Worm (Caenorhabditis elegans) whole organism, L1 larva: ENCODE results near the gene hsp-1.

Experiments
- F16B12.6 ChIP-seq: fragments of 150-350 bp; optimal IDR thresholded peaks from 2 replicates; lab custom pipeline; 2014; ENCODE audit warnings: missing biosample characterization, missing genetic modification characterization
- Y116A8C.19 ChIP-seq: sonication (generic microtip); optimal IDR thresholded peaks from 2 replicates; lab custom pipeline; 2016; ENCODE audit warnings: missing compliant biosample characterization, missing genetic modification characterization, borderline replicate concordance
- alr-1 ChIP-seq: fragments of 200-800 bp; sonication (Bioruptor generic); optimal IDR thresholded peaks from 2 replicates; lab custom pipeline; 2018; ENCODE audit warnings: borderline replicate concordance, mild to moderate bottlenecking, missing genetic modification characterization, missing compliant biosample characterization
- ama-1 ChIP-seq: fragments of 150-350 bp; optimal IDR thresholded peaks from 2 replicates; lab custom pipeline; 2014
- blmp-1 ChIP-seq: fragments of 150-350 bp; optimal IDR thresholded peaks from 2 replicates; lab custom pipeline; 2014; ENCODE audit warnings: missing biosample characterization, missing genetic modification characterization
- ceh-8 ChIP-seq: fragments of 200-800 bp; sonication (Bioruptor generic); optimal IDR thresholded peaks from 2 replicates; lab custom pipeline; 2018; ENCODE audit warnings: mild to moderate bottlenecking, missing genetic modification characterization, moderate library complexity, missing compliant biosample characterization
- ceh-82 ChIP-seq, 3 experiments: fragments of 150-350 bp in 1 of 3; sonication (generic microtip) in 2 of 3; optimal IDR thresholded peaks; 2 replicates each; lab custom pipeline; 2014 to 2017; ENCODE audit warnings: missing biosample characterization in 3 of 3, missing genetic modification characterization in 3 of 3
- dpl-1 ChIP-seq, 3 experiments: fragments of 150-350 bp in 2 of 3; sonication (generic microtip) in 1 of 3; optimal IDR thresholded peaks; 2 replicates each; lab custom pipeline; 2014 to 2017; ENCODE audit warnings: missing biosample characterization in 3 of 3, missing genetic modification characterization in 3 of 3, missing genetic modification reagents in 3 of 3
- dsc-1 ChIP-seq: sonication (generic microtip); optimal IDR thresholded peaks from 2 replicates; lab custom pipeline; 2016; ENCODE audit warnings: mild to moderate bottlenecking, missing genetic modification characterization, missing compliant biosample characterization
- efl-1 ChIP-seq, 4 experiments: fragments of 150-350 bp; optimal IDR thresholded peaks in 3 of 4; peaks in 1 of 4; 1 replicate in 1 of 4; 2 replicates in 3 of 4; lab custom pipeline; 2014; ENCODE audit warnings: missing biosample characterization in 2 of 4, missing genetic modification characterization in 2 of 4, missing genetic modification reagents in 2 of 4
- egl-27 ChIP-seq, 2 experiments: fragments of 150-350 bp in 1 of 2; sonication (generic microtip); optimal IDR thresholded peaks; 3 replicates each; lab custom pipeline; 2017 to 2018; ENCODE audit warnings: missing biosample characterization in 2 of 2, missing genetic modification characterization in 2 of 2, missing genetic modification reagents in 2 of 2
- elt-3 ChIP-seq, 6 experiments: fragments of 150-350 bp in 1 of 6; sonication (generic microtip); optimal IDR thresholded peaks; 2 replicates each; lab custom pipeline; 2017 to 2018; ENCODE audit warnings: missing biosample characterization in 6 of 6, missing genetic modification characterization in 6 of 6, inconsistent platforms in 1 of 6
- hlh-17 ChIP-seq: fragments of 200-800 bp; sonication (Bioruptor generic); optimal IDR thresholded peaks from 2 replicates; lab custom pipeline; 2018; ENCODE audit warnings: missing genetic modification characterization, mild to moderate bottlenecking, missing compliant biosample characterization, moderate library complexity, borderline replicate concordance
- hpl-2 ChIP-seq: fragments of 150-350 bp; optimal IDR thresholded peaks from 2 replicates; lab custom pipeline; 2014; ENCODE audit warnings: missing biosample characterization, missing genetic modification reagents, missing genetic modification characterization
- lin-14 ChIP-seq: fragments of 200-800 bp; sonication (Bioruptor generic); optimal IDR thresholded peaks from 2 replicates; lab custom pipeline; 2018; ENCODE audit warnings: mild to moderate bottlenecking, missing genetic modification characterization, moderate library complexity, missing compliant biosample characterization
- lin-15B ChIP-seq: fragments of 150-350 bp; sonication (generic microtip); optimal IDR thresholded peaks from 3 replicates; lab custom pipeline; 2014; ENCODE audit warnings: missing biosample characterization, missing genetic modification characterization
- lin-35 ChIP-seq, 2 experiments: fragments of 150-350 bp; optimal IDR thresholded peaks; 2 replicates each; lab custom pipeline; 2014; ENCODE audit warnings: missing biosample characterization in 2 of 2, missing genetic modification characterization in 2 of 2, missing genetic modification reagents in 2 of 2
- mdl-1 ChIP-seq, 2 experiments: fragments of 150-350 bp; optimal IDR thresholded peaks; 2 replicates each; lab custom pipeline; 2014 to 2017; ENCODE audit warnings: missing biosample characterization in 2 of 2, missing genetic modification characterization in 2 of 2, inconsistent platforms in 1 of 2
- mef-2 ChIP-seq: fragments of 150-350 bp; optimal IDR thresholded peaks from 2 replicates; lab custom pipeline; 2014; ENCODE audit warnings: missing biosample characterization, missing genetic modification characterization
- mep-1 ChIP-seq: fragments of 150-350 bp; optimal IDR thresholded peaks from 2 replicates; lab custom pipeline; 2014; ENCODE audit warnings: missing biosample characterization, missing genetic modification characterization
- nhr-20 ChIP-seq: sonication (generic microtip); optimal IDR thresholded peaks from 2 replicates; lab custom pipeline; 2016; ENCODE audit warnings: mild to moderate bottlenecking, missing genetic modification characterization, missing compliant biosample characterization
- nhr-237 ChIP-seq: fragments of 150-350 bp; optimal IDR thresholded peaks from 2 replicates; lab custom pipeline; 2014; ENCODE audit warnings: missing biosample characterization, missing genetic modification characterization
- nhr-28 ChIP-seq: fragments of 150-350 bp; optimal IDR thresholded peaks from 2 replicates; lab custom pipeline; 2014; ENCODE audit warnings: missing biosample characterization, missing genetic modification characterization
- nhr-47 ChIP-seq: sonication (generic microtip); optimal IDR thresholded peaks from 2 replicates; lab custom pipeline; 2016; ENCODE audit warnings: mild to moderate bottlenecking, missing genetic modification characterization, moderate library complexity, missing compliant biosample characterization
- nhr-71 ChIP-seq: sonication (generic microtip); optimal IDR thresholded peaks from 2 replicates; lab custom pipeline; 2016; ENCODE audit warnings: mild to moderate bottlenecking, missing genetic modification characterization, moderate library complexity, missing compliant biosample characterization
- nhr-84 ChIP-seq: sonication (generic microtip); optimal IDR thresholded peaks from 2 replicates; lab custom pipeline; 2017; ENCODE audit warnings: missing biosample characterization, missing genetic modification characterization
- nhr-85 ChIP-seq: sonication (generic microtip); peaks from one replicate; lab custom pipeline; 2016; ENCODE audit warnings: missing genetic modification characterization, inconsistent platforms, missing compliant biosample characterization
- skn-1 ChIP-seq: fragments of 150-350 bp; optimal IDR thresholded peaks from 2 replicates; lab custom pipeline; 2014; ENCODE audit warnings: missing biosample characterization, missing genetic modification characterization
- snu-23 ChIP-seq: sonication (generic microtip); optimal IDR thresholded peaks from 2 replicates; lab custom pipeline; 2016; ENCODE audit warnings: missing genetic modification characterization, missing compliant biosample characterization
- sox-4 ChIP-seq: sonication (generic microtip); optimal IDR thresholded peaks from 2 replicates; lab custom pipeline; 2016; ENCODE audit warnings: missing genetic modification characterization, missing compliant biosample characterization
- swsn-7 ChIP-seq: sonication (generic microtip); optimal IDR thresholded peaks from 2 replicates; lab custom pipeline; 2016; ENCODE audit warnings: missing genetic modification characterization, missing compliant biosample characterization
- unc-62 ChIP-seq: fragments of 150-350 bp; optimal IDR thresholded peaks from 2 replicates; lab custom pipeline; 2014; ENCODE audit warnings: missing biosample characterization, missing genetic modification reagents, missing genetic modification characterization
- zip-4 ChIP-seq: fragments of 200-800 bp; sonication (Bioruptor generic); optimal IDR thresholded peaks from 2 replicates; lab custom pipeline; 2018; ENCODE audit warnings: mild to moderate bottlenecking, missing genetic modification characterization, moderate library complexity, missing compliant biosample characterization
- ztf-11 ChIP-seq, 2 experiments: sonication (generic microtip); optimal IDR thresholded peaks; 2 replicates each; lab custom pipeline; 2016 to 2017; ENCODE audit warnings: missing genetic modification characterization in 2 of 2, missing biosample characterization in 1 of 2, missing compliant biosample characterization in 1 of 2

hsp-1 gene

DNA sequence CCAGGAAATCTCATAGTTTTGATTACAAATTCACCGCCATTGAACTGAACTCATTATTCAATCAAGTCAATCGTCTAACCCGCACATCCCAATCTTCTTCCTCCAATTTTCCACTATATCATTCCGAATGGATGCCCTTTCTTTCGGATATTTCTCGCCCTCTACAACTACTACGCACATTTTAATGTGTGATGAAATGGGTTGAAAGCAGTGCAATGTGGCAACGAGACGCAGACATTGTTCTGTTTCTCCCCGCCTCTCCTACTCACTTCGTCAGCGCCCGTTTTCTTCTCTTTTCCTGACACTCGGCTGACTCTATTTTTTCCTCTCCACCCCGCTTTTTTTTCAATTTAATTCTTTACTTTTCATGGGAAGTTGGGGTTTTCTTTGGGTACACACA, 10.1 kb upstream of the hsp-1 start (continued):
- no peak for TF ChIP-seq ztf-11 (tag; optimal IDR thresholded peaks at IDR 0.05; lab: Kevin White, UChicago)
- no peak for TF ChIP-seq sox-4 (tag; lab: Kevin White, UChicago)
- no peak for TF ChIP-seq mdl-1 (tag; optimal IDR thresholded peaks at IDR 0.05; lab: Kevin White, UChicago)
- peak; percentile 82 for TF ChIP-seq mep-1 (tag; lab: Kevin White, UChicago)
- no peak for TF ChIP-seq hpl-2
- TF ChIP-seq dpl-1 (GFP tag; optimal IDR thresholded peaks at IDR 0.05; lab: Kevin White, UChicago): peak in 1 of 3 experiments; percentile 34
- TF ChIP-seq nhr-71 (tag; lab: Kevin White, UChicago): peak; percentile 53
- TF ChIP-seq elt-3 (tag; optimal IDR thresholded peaks at IDR 0.05; lab: Kevin White, UChicago): no peak
- peak; percentile 0 to 64 (median 11) for TF ChIP-seq ceh-82 (tag; optimal IDR thresholded peaks at IDR 0.05; lab: Kevin White, UChicago)
- peak; percentile 46 for TF ChIP-seq swsn-7 (tag; lab: Kevin White, UChicago)
- peak; percentile 38 for TF ChIP-seq nhr-47 (tag; lab: Kevin White, UChicago)
- TF ChIP-seq ama-1 (lab: Kevin White, UChicago): no peak
- no peak for TF ChIP-seq nhr-237 (tag; lab: Kevin White, UChicago)
- no peak for TF ChIP-seq Y116A8C.19 (tag; lab: Kevin White, UChicago)
- TF ChIP-seq ceh-8 (GFP tag; lab: Kevin White, UChicago): no peak
- TF ChIP-seq snu-23 (GFP tag; lab: Kevin White, UChicago): peak; percentile 64
- peak; percentile 10 for TF ChIP-seq dsc-1
- no peak for TF ChIP-seq egl-27 (tag; optimal IDR thresholded peaks at IDR 0.05; lab: Kevin White, UChicago)
- TF ChIP-seq skn-1 (tag; lab: Kevin White, UChicago): peak; percentile 63
- peak; percentile 1 for TF ChIP-seq nhr-20 (tag; lab: Kevin White, UChicago)
- TF ChIP-seq lin-35 (GFP tag; optimal IDR thresholded peaks at IDR 0.05; lab: Kevin White, UChicago): peak; percentile 32 to 39

DNA sequence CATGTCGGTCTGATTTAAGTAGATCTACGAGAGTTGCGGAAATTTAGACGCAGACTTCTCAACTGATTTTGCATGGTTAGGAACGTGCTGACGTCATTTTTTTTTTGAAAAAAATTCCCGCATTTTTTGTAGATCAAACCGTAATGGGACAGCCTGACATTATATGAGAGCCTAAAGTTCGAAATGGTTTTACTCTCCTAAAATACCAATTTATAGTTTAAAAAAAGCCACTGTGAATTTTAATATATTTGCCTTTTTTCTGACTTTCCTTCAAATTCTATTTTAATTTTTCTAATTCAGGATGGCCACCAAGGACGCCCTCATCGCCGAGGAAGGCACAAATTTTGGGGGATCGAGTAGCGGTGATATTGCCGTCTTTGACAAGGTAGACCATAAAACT, 9.7 kb upstream of the hsp-1 start, which contains the start of gene atgp-1:
Gene atgp-1, plus strand, starts transcription at position 301 of the 400 bp plus-strand sequence.
- TF ChIP-seq nhr-85 (tag; lab: Kevin White, UChicago) (peak; percentile 63), lin-15B (tag; lab: Kevin White, UChicago) (no peak)

- peak; percentile 12 for TF ChIP-seq blmp-1 (tag; lab: Kevin White, UChicago)
- no peak for TF ChIP-seq hlh-17
- no peak for TF ChIP-seq unc-62 (GFP tag; lab: Kevin White, UChicago)
Measured at ce11 chrIV:17269702-17270101, 9.1 kb upstream of the hsp-1 start.

- TF ChIP-seq F16B12.6 (tag; lab: Kevin White, UChicago) (no peak), efl-1 (optimal IDR thresholded peaks at IDR 0.05; lab: Kevin White, UChicago) (peak in 1 of 2 experiments; percentile 29), efl-1 (GFP tag; optimal IDR thresholded peaks at IDR 0.05 in 1 of 2; lab: Kevin White, UChicago) (peak in 1 of 2 experiments; percentile 31)
- TF ChIP-seq, all 84 proteins: peak for 1
Measured at ce11 chrIV:17273602-17274110, 5.1 kb upstream of the hsp-1 start, which contains the start of gene gln-5. Gene gln-5 (minus strand): TSS chrIV:17273652.

- TF ChIP-seq mdl-1 (tag; optimal IDR thresholded peaks at IDR 0.05; lab: Kevin White, UChicago): no peak
- TF ChIP-seq alr-1 (tag; lab: Kevin White, UChicago): no peak
- no peak for TF ChIP-seq nhr-28 (tag; lab: Kevin White, UChicago)
- TF ChIP-seq lin-14 (GFP tag; lab: Kevin White, UChicago): no peak
- no peak for TF ChIP-seq nhr-84 (tag; lab: Kevin White, UChicago)
- no peak for TF ChIP-seq mef-2 (tag; lab: Kevin White, UChicago)
- TF ChIP-seq zip-4: no peak
- TF ChIP-seq efl-1 (optimal IDR thresholded peaks at IDR 0.05; lab: Kevin White, UChicago): no peak
- peak in 1 of 2 experiments; percentile 22 for TF ChIP-seq efl-1 (GFP tag; optimal IDR thresholded peaks at IDR 0.05 in 1 of 2; lab: Kevin White, UChicago)
Measured at ce11 chrIV:17275281-17275680, 3.5 kb upstream of the hsp-1 start, which contains the start of gene lhfp-4. Gene lhfp-4 (plus strand): TSS chrIV:17275581.
